Worm (Caenorhabditis elegans) whole organism, late embryonic: ENCODE data around the gene C26D10.3.

Source experiments
- ama-1 ChIP-seq: fragments of 150-350 bp; optimal IDR thresholded peaks from 2 replicates; lab custom pipeline; 2014
- fkh-10 ChIP-seq: fragments of 150-350 bp; optimal IDR thresholded peaks from 2 replicates; lab custom pipeline; 2014; ENCODE audit warnings: missing biosample characterization, missing genetic modification reagents, missing genetic modification characterization
- lin-11 ChIP-seq: fragments of 200-800 bp; sonication (Bioruptor generic); optimal IDR thresholded peaks from 2 replicates; lab custom pipeline; 2018; ENCODE audit warnings: mild to moderate bottlenecking, missing genetic modification characterization, missing compliant biosample characterization
- mec-3 ChIP-seq: sonication (generic microtip); optimal IDR thresholded peaks from 2 replicates; lab custom pipeline; 2016; ENCODE audit warnings: borderline replicate concordance, missing genetic modification characterization, missing compliant biosample characterization
- npax-4 ChIP-seq: sonication (generic microtip); optimal IDR thresholded peaks from 2 replicates; lab custom pipeline; 2016; ENCODE audit warnings: missing genetic modification characterization, missing compliant biosample characterization
- pha-4 ChIP-seq: fragments of 150-350 bp; optimal IDR thresholded peaks from 2 replicates; lab custom pipeline; 2018; ENCODE audit warnings: missing biosample characterization, missing genetic modification reagents, missing genetic modification characterization
- ref-2 ChIP-seq: sonication (generic microtip); optimal IDR thresholded peaks from 2 replicates; lab custom pipeline; 2016; ENCODE audit warnings: missing genetic modification characterization, missing compliant biosample characterization
- unc-3 ChIP-seq, 2 experiments: fragments of 200-800 bp in 1 of 2; sonication (Bioruptor generic) in 1 of 2; sonication (generic microtip) in 1 of 2; conservative IDR thresholded peaks in 1 of 2; optimal IDR thresholded peaks in 1 of 2; 2 replicates each; pipeline versions ENCODE4 v1.3.6 to Lab custom; 2016 to 2022; ENCODE audit warnings: missing compliant biosample characterization in 2 of 2, missing genetic modification characterization in 2 of 2, missing genetic modification reagents in 1 of 2
- unc-55 ChIP-seq: sonication (generic microtip); optimal IDR thresholded peaks from 2 replicates; lab custom pipeline; 2017; ENCODE audit warnings: missing biosample characterization, missing genetic modification reagents, missing genetic modification characterization
- unc-86 ChIP-seq: sonication (generic microtip); optimal IDR thresholded peaks from 2 replicates; lab custom pipeline; 2016; ENCODE audit warnings: missing genetic modification characterization, missing compliant biosample characterization

DNA sequence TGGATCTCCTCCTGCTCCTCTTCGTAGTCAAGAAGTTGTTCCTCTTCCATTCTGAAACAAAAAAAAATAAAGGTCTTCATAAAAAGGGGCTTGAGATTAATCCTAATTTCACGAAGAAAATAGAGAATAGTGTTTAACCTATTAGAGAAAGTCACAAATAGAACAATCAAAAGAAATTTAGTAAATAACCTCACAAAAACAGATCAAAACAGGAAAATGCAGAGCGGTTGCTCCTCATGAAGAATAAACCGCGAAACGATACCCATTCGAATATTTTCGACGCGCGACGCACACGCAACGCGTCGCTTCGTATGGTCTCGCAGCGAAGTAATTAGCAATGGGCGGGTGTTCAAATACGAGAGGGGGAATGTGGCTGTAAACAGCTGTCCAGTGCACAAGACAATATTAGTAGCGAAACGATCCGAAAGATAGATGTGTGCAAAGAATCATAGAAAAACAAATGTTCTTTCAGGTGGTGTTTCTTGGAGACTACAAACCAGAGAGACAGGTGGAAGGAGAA is 3.7 kb downstream of the C26D10.3 start, which contains the start of gene hel-1:
- no peak for TF ChIP-seq fkh-10 (GFP tag; lab: Kevin White, UChicago)
- no peak for TF ChIP-seq npax-4 (tag; lab: Kevin White, UChicago)
- no peak for TF ChIP-seq ama-1 (lab: Kevin White, UChicago)
- peak; percentile 71 for TF ChIP-seq ref-2 (tag; lab: Kevin White, UChicago)
- TF ChIP-seq unc-86 (tag; lab: Kevin White, UChicago): no peak
- TF ChIP-seq unc-3 (GFP tag; conservative IDR thresholded peaks at IDR 0.05; lab: Robert Waterston, UW): no peak
- no peak for TF ChIP-seq unc-3 (tag; optimal IDR thresholded peaks at IDR 0.05; lab: Kevin White, UChicago)
- no peak for TF ChIP-seq mec-3 (tag; lab: Kevin White, UChicago)
- TF ChIP-seq unc-55 (GFP tag; lab: Kevin White, UChicago): no peak
- no peak for TF ChIP-seq pha-4 (tag; lab: Kevin White, UChicago)
- no peak for TF ChIP-seq lin-11 (tag; lab: Kevin White, UChicago)
